Fruit fly (Drosophila melanogaster): ENCODE results near the gene pic.

dm6 chr3R:13030257-13031173, 21.5 kb upstream of the pic start, which contains the start of the genes CG46281 and CG46280:
- TF ChIP-seq ovo (GFP tag; optimal IDR thresholded peaks at IDR 0.05): no peak
- TF ChIP-seq kay (GFP tag; ENCODE audit: borderline replicate concordance): peak; percentile 85
- TF ChIP-seq cnc (optimal IDR thresholded peaks at IDR 0.05): no peak

All from whole organism, adult.